Worm (Caenorhabditis elegans) whole organism, L3 larva: ENCODE data around the gene sri-62.

ENCODE experiments used
- ZK546.5 ChIP-seq: sonication (generic microtip); optimal IDR thresholded peaks from 2 replicates; lab custom pipeline; 2017; ENCODE audit warnings: missing biosample characterization, missing genetic modification characterization
- ama-1 ChIP-seq: fragments of 150-350 bp; optimal IDR thresholded peaks from 2 replicates; lab custom pipeline; 2018
- ceh-28 ChIP-seq: fragments of 150-350 bp; optimal IDR thresholded peaks from 2 replicates; lab custom pipeline; 2014; ENCODE audit warnings: missing biosample characterization, missing genetic modification reagents, missing genetic modification characterization
- ceh-82 ChIP-seq: fragments of 150-350 bp; optimal IDR thresholded peaks from 2 replicates; lab custom pipeline; 2014; ENCODE audit warnings: missing biosample characterization, missing genetic modification characterization
- ceh-9 ChIP-seq: sonication (generic microtip); optimal IDR thresholded peaks from 2 replicates; lab custom pipeline; 2018; ENCODE audit warnings: missing biosample characterization, missing genetic modification characterization
- egl-5 ChIP-seq: fragments of 150-350 bp; optimal IDR thresholded peaks from 2 replicates; lab custom pipeline; 2017; ENCODE audit warnings: missing biosample characterization, missing genetic modification reagents, missing genetic modification characterization, inconsistent platforms
- elt-2 ChIP-seq: sonication (generic microtip); optimal IDR thresholded peaks from 2 replicates; lab custom pipeline; 2016; ENCODE audit warnings: missing genetic modification reagents, mild to moderate bottlenecking, missing genetic modification characterization, missing compliant biosample characterization
- elt-3 ChIP-seq, 3 experiments: fragments of 150-350 bp in 1 of 3; sonication (generic microtip) in 2 of 3; optimal IDR thresholded peaks; 2 replicates in 2 of 3; 4 replicates in 1 of 3; lab custom pipeline; 2014 to 2017; ENCODE audit warnings: missing biosample characterization in 3 of 3, missing genetic modification characterization in 3 of 3
- eor-1 ChIP-seq, 2 experiments: fragments of 150-350 bp; optimal IDR thresholded peaks; 2 replicates each; lab custom pipeline; 2014 to 2018; ENCODE audit warnings: missing biosample characterization in 2 of 2, missing genetic modification characterization in 2 of 2
- fkh-10 ChIP-seq: sonication (generic microtip); optimal IDR thresholded peaks from 2 replicates; lab custom pipeline; 2017; ENCODE audit warnings: missing biosample characterization, missing genetic modification reagents, missing genetic modification characterization
- fkh-2 ChIP-seq: fragments of 150-350 bp; optimal IDR thresholded peaks from 2 replicates; lab custom pipeline; 2014; ENCODE audit warnings: missing biosample characterization, missing genetic modification reagents, missing genetic modification characterization
- fos-1 ChIP-seq: fragments of 150-350 bp; optimal IDR thresholded peaks from 2 replicates; lab custom pipeline; 2014; ENCODE audit warnings: missing biosample characterization, missing genetic modification characterization
- jun-1 ChIP-seq: fragments of 150-350 bp; optimal IDR thresholded peaks from 2 replicates; lab custom pipeline; 2014; ENCODE audit warnings: missing biosample characterization, missing genetic modification reagents, missing genetic modification characterization
- lin-15B ChIP-seq: fragments of 150-350 bp; optimal IDR thresholded peaks from 2 replicates; lab custom pipeline; 2014; ENCODE audit warnings: missing biosample characterization, missing genetic modification characterization
- lin-39 ChIP-seq: fragments of 150-350 bp; optimal IDR thresholded peaks from 2 replicates; lab custom pipeline; 2018; ENCODE audit warnings: missing biosample characterization, missing genetic modification reagents, missing genetic modification characterization
- lsy-12 ChIP-seq: sonication (generic microtip); optimal IDR thresholded peaks from 2 replicates; lab custom pipeline; 2016; ENCODE audit warnings: mild to moderate bottlenecking, missing genetic modification characterization, missing compliant biosample characterization
- mdl-1 ChIP-seq: fragments of 150-350 bp; optimal IDR thresholded peaks from 2 replicates; lab custom pipeline; 2014; ENCODE audit warnings: missing biosample characterization, missing genetic modification characterization
- mml-1 ChIP-seq: fragments of 150-350 bp; sonication (generic microtip); optimal IDR thresholded peaks from 3 replicates; lab custom pipeline; 2014; ENCODE audit warnings: missing biosample characterization, missing genetic modification characterization
- nfya-1 ChIP-seq: sonication (generic microtip); optimal IDR thresholded peaks from 2 replicates; lab custom pipeline; 2017; ENCODE audit warnings: missing genetic modification characterization, mild to moderate bottlenecking, missing compliant biosample characterization, antibody characterized with exemption, moderate library complexity; ENCODE audit not compliant: insufficient read depth
- nhr-12 ChIP-seq: fragments of 150-350 bp; optimal IDR thresholded peaks from 2 replicates; lab custom pipeline; 2014; ENCODE audit warnings: missing biosample characterization, missing genetic modification characterization
- nhr-23 ChIP-seq: fragments of 150-350 bp; optimal IDR thresholded peaks from 2 replicates; lab custom pipeline; 2014; ENCODE audit warnings: missing biosample characterization, missing genetic modification reagents, missing genetic modification characterization
- nhr-237 ChIP-seq: fragments of 150-350 bp; optimal IDR thresholded peaks from 2 replicates; lab custom pipeline; 2014; ENCODE audit warnings: missing biosample characterization, missing genetic modification characterization
- nhr-25 ChIP-seq: sonication (generic microtip); optimal IDR thresholded peaks from 2 replicates; lab custom pipeline; 2017; ENCODE audit warnings: missing biosample characterization, missing genetic modification characterization
- nhr-77 ChIP-seq: fragments of 150-350 bp; optimal IDR thresholded peaks from 2 replicates; lab custom pipeline; 2014; ENCODE audit warnings: missing biosample characterization, missing genetic modification characterization
- pha-4 ChIP-seq: fragments of 150-350 bp; optimal IDR thresholded peaks from 2 replicates; lab custom pipeline; 2014; ENCODE audit warnings: missing biosample characterization, missing genetic modification reagents, missing genetic modification characterization
- pqm-1 ChIP-seq: fragments of 150-350 bp; optimal IDR thresholded peaks from 2 replicates; lab custom pipeline; 2017; ENCODE audit warnings: missing biosample characterization, missing genetic modification characterization, inconsistent platforms
- sea-2 ChIP-seq: fragments of 150-350 bp; sonication (generic microtip); optimal IDR thresholded peaks from 4 replicates; lab custom pipeline; 2014; ENCODE audit warnings: missing biosample characterization, missing genetic modification reagents, missing genetic modification characterization
- skn-1 ChIP-seq: fragments of 150-350 bp; optimal IDR thresholded peaks from 2 replicates; lab custom pipeline; 2014; ENCODE audit warnings: missing biosample characterization, missing genetic modification characterization
- snpc-4 ChIP-seq: fragments of 150-350 bp; optimal IDR thresholded peaks from 2 replicates; lab custom pipeline; 2014; ENCODE audit warnings: missing biosample characterization, missing genetic modification characterization
- tbx-2 ChIP-seq: sonication (generic microtip); optimal IDR thresholded peaks from 2 replicates; lab custom pipeline; 2016; ENCODE audit warnings: mild to moderate bottlenecking, missing genetic modification characterization, missing compliant biosample characterization
- zag-1 ChIP-seq: fragments of 150-350 bp; optimal IDR thresholded peaks from 2 replicates; lab custom pipeline; 2014; ENCODE audit warnings: missing biosample characterization, missing genetic modification characterization
- ztf-11 ChIP-seq: fragments of 150-350 bp; optimal IDR thresholded peaks from 2 replicates; lab custom pipeline; 2014; ENCODE audit warnings: missing biosample characterization, missing genetic modification characterization
- ztf-4 ChIP-seq: fragments of 150-350 bp; optimal IDR thresholded peaks from 2 replicates; lab custom pipeline; 2014; ENCODE audit warnings: missing biosample characterization, missing genetic modification characterization

The sri-62 gene

DNA sequence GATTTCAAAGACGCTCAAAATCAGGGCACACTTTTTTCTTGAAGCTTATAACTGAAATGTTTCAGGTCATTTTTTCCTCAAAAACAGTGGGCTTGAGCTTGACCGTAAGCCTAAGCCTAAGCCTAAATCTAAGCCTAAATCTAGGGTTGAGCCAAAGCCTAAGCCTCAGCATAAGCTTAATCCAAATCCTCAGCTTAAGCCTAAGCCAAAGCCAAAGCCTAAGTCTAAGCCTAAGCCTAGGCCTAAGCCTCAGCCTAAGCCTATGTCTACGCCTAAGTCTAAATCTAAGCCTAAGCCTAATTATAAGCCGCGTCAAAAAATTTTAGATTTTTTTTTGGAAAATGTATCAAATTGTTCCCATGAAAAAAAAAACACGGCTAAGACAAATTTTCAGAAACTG lies 36.0 kb upstream of the sri-62 start:
- no peak for TF ChIP-seq ceh-28 (tag; lab: Kevin White, UChicago)
- no peak for TF ChIP-seq mdl-1 (tag; lab: Kevin White, UChicago)
- TF ChIP-seq lsy-12 (tag; lab: Kevin White, UChicago), result no peak
- no peak for TF ChIP-seq sea-2
- no peak for TF ChIP-seq mml-1 (tag; lab: Kevin White, UChicago)
- no peak for TF ChIP-seq ceh-82 (tag; lab: Kevin White, UChicago)
- no peak for TF ChIP-seq ama-1 (lab: Kevin White, UChicago)
- TF ChIP-seq fkh-10 (GFP tag; lab: Kevin White, UChicago), result no peak
- TF ChIP-seq ceh-9 (tag; lab: Kevin White, UChicago), result no peak
- no peak for TF ChIP-seq egl-5 (tag; lab: Kevin White, UChicago)

DNA sequence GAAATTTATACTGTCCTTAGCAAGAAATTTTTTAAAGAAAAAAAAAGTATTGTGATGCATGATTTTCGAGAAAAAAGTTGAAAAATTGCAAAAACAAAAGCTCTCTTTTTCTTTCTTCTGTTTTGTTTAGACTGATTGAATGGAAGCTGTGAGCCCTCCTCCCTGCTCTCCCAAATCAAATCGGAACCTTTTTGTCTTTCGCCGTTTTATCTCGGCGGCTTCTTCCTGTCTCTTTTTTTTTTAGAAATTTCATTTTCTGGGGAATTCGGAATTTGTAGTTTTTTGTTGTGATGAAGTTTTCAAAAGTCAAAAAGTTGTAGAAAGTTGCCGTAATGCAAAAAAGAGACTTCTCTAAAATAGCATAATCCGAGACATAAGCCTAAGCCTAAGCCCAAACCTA lies 32.4 kb upstream of the sri-62 start:
- TF ChIP-seq fkh-10 (GFP tag; lab: Kevin White, UChicago) (peak; percentile 61), ztf-4 (tag; lab: Kevin White, UChicago) (no peak)

ce11 chrII:2726774-2727173 lies 28.5 kb upstream of the sri-62 start:
- no peak for TF ChIP-seq elt-2 (tag; lab: Kevin White, UChicago)
- TF ChIP-seq zag-1 (tag; lab: Kevin White, UChicago), result no peak
- TF ChIP-seq ama-1 (lab: Kevin White, UChicago), result no peak
- no peak for TF ChIP-seq mdl-1 (tag; lab: Kevin White, UChicago)
- no peak for TF ChIP-seq lin-15B
- no peak for TF ChIP-seq eor-1 (tag; optimal IDR thresholded peaks at IDR 0.05; lab: Kevin White, UChicago)
- no peak for TF ChIP-seq pha-4 (tag; lab: Kevin White, UChicago)
- TF ChIP-seq skn-1 (tag; lab: Kevin White, UChicago), result no peak

DNA sequence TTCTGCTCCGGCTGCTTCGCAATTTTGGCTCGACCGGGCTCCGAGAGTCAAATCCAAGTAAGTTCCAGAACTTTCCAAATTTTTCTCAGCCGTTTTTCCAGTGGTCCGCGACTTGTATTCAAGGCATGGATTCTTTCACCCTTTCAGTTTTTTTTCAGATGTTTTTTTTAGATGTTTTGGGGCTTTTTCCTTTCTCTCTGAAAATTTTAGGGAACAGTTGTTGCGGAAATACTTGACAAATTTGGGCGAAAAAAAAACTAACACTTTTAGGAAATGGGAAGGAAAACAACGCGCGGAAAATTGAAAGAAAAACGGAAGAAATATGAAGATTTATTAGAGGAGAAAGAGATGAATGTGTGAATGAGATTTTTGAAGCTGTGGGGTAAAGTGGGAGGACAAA lies 27.3 kb upstream of the sri-62 start, which contains the start of the genes T05A8.11 and nep-2:
Gene T05A8.11, minus strand, starts transcription at position 101 of the 400 bp plus-strand sequence.
Gene nep-2, minus strand, starts transcription at position 192 of the 400 bp plus-strand sequence.
- TF ChIP-seq jun-1 (tag; lab: Kevin White, UChicago), result no peak
- no peak for TF ChIP-seq pha-4 (tag; lab: Kevin White, UChicago)
- TF ChIP-seq sea-2, result no peak

- TF ChIP-seq elt-3 (tag; optimal IDR thresholded peaks at IDR 0.05; lab: Kevin White, UChicago) (no peak), ZK546.5 (tag; lab: Kevin White, UChicago) (no peak), eor-1 (tag; optimal IDR thresholded peaks at IDR 0.05; lab: Kevin White, UChicago) (no peak), lin-39 (no peak), fos-1 (tag; lab: Kevin White, UChicago) (no peak), ztf-4 (tag; lab: Kevin White, UChicago) (no peak), lin-15B (no peak), pqm-1 (tag; lab: Kevin White, UChicago) (no peak), nhr-25 (tag; lab: Kevin White, UChicago) (no peak), skn-1 (tag; lab: Kevin White, UChicago) (no peak)
Observed at ce11 chrII:2721992-2722391, 23.7 kb upstream of the sri-62 start.

ce11 chrII:2719212-2719611 lies 20.9 kb upstream of the sri-62 start:
- TF ChIP-seq lin-15B, result no peak
- TF ChIP-seq tbx-2 (tag; lab: Kevin White, UChicago), result no peak
- no peak for TF ChIP-seq nhr-23 (tag; lab: Kevin White, UChicago)
- TF ChIP-seq nhr-237 (tag; lab: Kevin White, UChicago), result no peak
- no peak for TF ChIP-seq mdl-1 (tag; lab: Kevin White, UChicago)
- TF ChIP-seq ama-1 (lab: Kevin White, UChicago), result no peak
- TF ChIP-seq eor-1 (tag; optimal IDR thresholded peaks at IDR 0.05; lab: Kevin White, UChicago), result no peak
- no peak for TF ChIP-seq ZK546.5 (tag; lab: Kevin White, UChicago)
- TF ChIP-seq snpc-4 (tag; lab: Kevin White, UChicago), result no peak
- TF ChIP-seq ztf-11 (tag; lab: Kevin White, UChicago), result no peak
- no peak for TF ChIP-seq ceh-28 (tag; lab: Kevin White, UChicago)
- no peak for TF ChIP-seq nhr-12
- no peak for TF ChIP-seq ceh-9 (tag; lab: Kevin White, UChicago)
- TF ChIP-seq pqm-1 (tag; lab: Kevin White, UChicago), result no peak
- TF ChIP-seq nfya-1 (tag; lab: Kevin White, UChicago), result no peak
- no peak for TF ChIP-seq egl-5 (tag; lab: Kevin White, UChicago)
- TF ChIP-seq fos-1 (tag; lab: Kevin White, UChicago), result no peak
- TF ChIP-seq fkh-2 (tag; lab: Kevin White, UChicago), result no peak
- no peak for TF ChIP-seq nhr-77 (tag; lab: Kevin White, UChicago)
- no peak for TF ChIP-seq elt-2 (tag; lab: Kevin White, UChicago)
- TF ChIP-seq, all 47 proteins: peak for 0
